Worm (Caenorhabditis elegans) whole organism, L4/young adult: ENCODE measurements around the gene C14A11.9.

Experiments used
- W03F9.2 ChIP-seq: fragments of 150-350 bp; optimal IDR thresholded peaks from 2 replicates; lab custom pipeline; 2014; ENCODE audit warnings: missing biosample characterization, missing genetic modification characterization
- dao-5 ChIP-seq: sonication (generic microtip); optimal IDR thresholded peaks from 2 replicates; lab custom pipeline; 2016; ENCODE audit warnings: missing genotype, missing genetic modification characterization, moderate library complexity, missing compliant biosample characterization

ce11 chrX:2827702-2828182 is 18.3 kb upstream of the C14A11.9 start, which contains the start of gene ssr-2:
- TF ChIP-seq W03F9.2 (tag; lab: Kevin White, UChicago), result no peak
- no peak for TF ChIP-seq dao-5 (tag; lab: Kevin White, UChicago)
